Worm (Caenorhabditis elegans) whole organism, early embryonic: ENCODE results near the gene C08F11.17.

ENCODE experiments used
- B0310.2 ChIP-seq: sonication (generic microtip); optimal IDR thresholded peaks from 2 replicates; lab custom pipeline; 2016; ENCODE audit warnings: mild to moderate bottlenecking, missing genetic modification characterization, missing compliant biosample characterization
- F13C5.2 ChIP-seq: sonication (generic microtip); optimal IDR thresholded peaks from 2 replicates; lab custom pipeline; 2017; ENCODE audit warnings: mild to moderate bottlenecking, missing genetic modification characterization, inconsistent platforms, missing compliant biosample characterization
- aly-1 ChIP-seq: sonication (generic microtip); optimal IDR thresholded peaks from 2 replicates; lab custom pipeline; 2016; ENCODE audit warnings: missing genetic modification characterization, missing compliant biosample characterization
- ama-1 ChIP-seq: fragments of 150-350 bp; optimal IDR thresholded peaks from 2 replicates; lab custom pipeline; 2014
- ceh-13 ChIP-seq: fragments of 200-800 bp; sonication (Bioruptor generic); optimal IDR thresholded peaks from 2 replicates; lab custom pipeline; 2018; ENCODE audit warnings: mild to moderate bottlenecking, missing genetic modification characterization, missing compliant biosample characterization
- ceh-36 ChIP-seq: sonication (generic microtip); optimal IDR thresholded peaks from 2 replicates; lab custom pipeline; 2016; ENCODE audit warnings: missing genetic modification characterization, inconsistent platforms, missing compliant biosample characterization
- ets-7 ChIP-seq: sonication (generic microtip); optimal IDR thresholded peaks from 2 replicates; lab custom pipeline; 2016; ENCODE audit warnings: missing genotype, missing genetic modification characterization, missing compliant biosample characterization
- flt-1 ChIP-seq: fragments of 200-800 bp; sonication (Bioruptor generic); IDR thresholded peaks from 2 replicates; pipeline ENCODE4 v1.3.6; 2022; ENCODE audit warnings: missing genetic modification characterization, missing compliant biosample characterization
- hmbx-1 ChIP-seq: sonication (generic microtip); optimal IDR thresholded peaks from 2 replicates; lab custom pipeline; 2016; ENCODE audit warnings: mild to moderate bottlenecking, missing genetic modification characterization, missing compliant biosample characterization
- hmg-4 ChIP-seq: fragments of 200-800 bp; sonication (Bioruptor generic); optimal IDR thresholded peaks from 2 replicates; lab custom pipeline; 2018; ENCODE audit warnings: mild to moderate bottlenecking, missing genetic modification characterization, missing compliant biosample characterization
- hnd-1 ChIP-seq: sonication (generic microtip); optimal IDR thresholded peaks from 2 replicates; lab custom pipeline; 2016; ENCODE audit warnings: missing genetic modification characterization, missing compliant biosample characterization
- pes-1 ChIP-seq: fragments of 200-800 bp; sonication (Bioruptor generic); IDR thresholded peaks from 2 replicates; pipeline ENCODE4 v1.3.6; 2022; ENCODE audit warnings: missing genetic modification reagents, missing genetic modification characterization, missing compliant biosample characterization
- scrt-1 ChIP-seq: fragments of 200-800 bp; sonication (Bioruptor generic); IDR thresholded peaks from 2 replicates; pipeline ENCODE4 v1.3.6; 2022; ENCODE audit warnings: missing genetic modification characterization, missing compliant biosample characterization
- sea-1 ChIP-seq: fragments of 200-800 bp; sonication (Bioruptor generic); conservative IDR thresholded peaks from 2 replicates; pipeline ENCODE4 v1.3.6; 2022; ENCODE audit warnings: missing genetic modification characterization, missing compliant biosample characterization
- tbx-11 ChIP-seq: fragments of 200-800 bp; sonication (Bioruptor generic); IDR thresholded peaks from 2 replicates; pipeline ENCODE4 v1.3.6; 2022; ENCODE audit warnings: missing genetic modification characterization, missing compliant biosample characterization
- tbx-37 ChIP-seq: fragments of 200-800 bp; sonication (Bioruptor generic); conservative IDR thresholded peaks from 2 replicates; pipeline ENCODE4 v1.3.6; 2022; ENCODE audit warnings: missing genetic modification reagents, missing genetic modification characterization, missing compliant biosample characterization
- tra-4 ChIP-seq: sonication (generic microtip); optimal IDR thresholded peaks from 2 replicates; lab custom pipeline; 2017; ENCODE audit warnings: missing genetic modification characterization, missing compliant biosample characterization

C08F11.17 gene

DNA sequence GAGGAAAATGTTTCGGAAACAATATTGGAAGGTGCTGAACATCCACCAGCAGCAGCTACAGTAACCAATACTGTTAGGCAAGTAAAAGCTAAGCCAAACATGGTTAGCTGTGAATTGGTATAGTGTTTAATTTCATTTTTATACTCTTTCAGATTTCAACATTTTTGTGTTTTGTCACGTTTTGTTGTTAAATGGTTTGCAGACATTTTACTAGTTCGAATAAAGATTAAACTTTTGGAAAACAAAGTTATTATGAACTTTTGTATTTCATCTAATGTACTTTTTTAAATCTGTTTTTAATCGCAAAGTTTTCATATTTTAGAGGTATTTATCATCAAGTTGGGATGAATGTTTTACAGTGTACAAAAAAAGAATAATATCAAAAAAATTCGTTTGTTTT lies at the start of gene C08F11.17:
Gene C08F11.17, minus strand, starts transcription at position 101 of the 400 bp plus-strand sequence.
- TF ChIP-seq ceh-36 (tag; lab: Kevin White, UChicago) = no peak
- TF ChIP-seq B0310.2 (tag; lab: Kevin White, UChicago) = no peak
- no peak for TF ChIP-seq tbx-11 (GFP tag; lab: Robert Waterston, UW)
- TF ChIP-seq tra-4 (tag; lab: Kevin White, UChicago) = no peak
- TF ChIP-seq hnd-1 (tag; lab: Kevin White, UChicago) = no peak
- TF ChIP-seq pes-1 (GFP tag; lab: Robert Waterston, UW) = no peak
- TF ChIP-seq F13C5.2 (tag; lab: Kevin White, UChicago) = no peak
- TF ChIP-seq scrt-1 = no peak
- no peak for TF ChIP-seq hmg-4
- no peak for TF ChIP-seq ceh-13 (GFP tag; lab: Kevin White, UChicago)
- TF ChIP-seq tbx-37 (GFP tag; lab: Robert Waterston, UW) = no peak
- no peak for TF ChIP-seq hmbx-1 (tag; lab: Kevin White, UChicago)
- no peak for TF ChIP-seq flt-1 (GFP tag; lab: Robert Waterston, UW)
- TF ChIP-seq sea-1 (GFP tag; lab: Robert Waterston, UW) = no peak

DNA sequence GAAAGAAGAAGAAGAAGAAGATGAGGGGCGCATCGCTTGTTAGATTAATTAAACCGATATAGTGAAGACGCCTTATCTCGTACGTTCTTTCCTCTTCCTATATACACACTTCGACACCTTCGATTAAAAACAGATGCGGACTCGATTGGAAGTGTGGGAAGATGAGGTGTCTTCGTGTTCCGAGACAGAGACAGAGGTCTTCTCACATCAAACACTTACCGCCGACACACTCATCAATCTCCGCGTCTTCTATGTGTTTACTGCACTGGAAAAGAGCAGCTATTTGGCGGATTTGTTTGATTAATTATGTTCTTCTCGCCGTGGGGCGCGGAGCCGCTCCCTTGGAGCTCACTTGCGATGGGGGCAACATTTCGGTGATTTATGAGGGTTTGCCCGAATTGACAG lies 49.2 kb upstream of the C08F11.17 start:
- TF ChIP-seq hnd-1 (tag; lab: Kevin White, UChicago) (no peak), flt-1 (GFP tag; lab: Robert Waterston, UW) (no peak), tra-4 (tag; lab: Kevin White, UChicago) (no peak), scrt-1 (no peak), ets-7 (tag; lab: Kevin White, UChicago) (no peak), pes-1 (GFP tag; lab: Robert Waterston, UW) (no peak), F13C5.2 (tag; lab: Kevin White, UChicago) (no peak)

DNA sequence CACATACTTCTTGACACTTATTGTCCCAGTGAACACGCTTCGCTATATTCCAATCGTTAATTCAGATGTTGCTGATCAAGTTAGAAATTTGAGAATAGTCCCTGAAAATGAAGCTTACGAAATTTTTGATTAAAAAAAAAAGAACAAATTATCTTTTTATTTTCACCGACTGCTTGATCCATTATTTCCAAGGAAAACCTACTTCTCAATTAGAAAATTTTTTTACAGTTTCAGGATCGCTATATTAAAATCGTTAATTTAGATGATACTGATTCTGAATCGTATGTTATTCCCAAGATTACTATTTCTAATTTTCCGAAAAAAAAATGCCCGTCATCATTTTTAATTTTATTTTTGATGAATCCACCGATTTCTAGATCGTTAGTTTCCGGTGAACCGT lies 48.5 kb upstream of the C08F11.17 start, which contains the start of gene T23G4.127:
Gene T23G4.127, minus strand, starts transcription at position 101 of the 400 bp plus-strand sequence.
- TF ChIP-seq ceh-36 (tag; lab: Kevin White, UChicago) = no peak
- no peak for TF ChIP-seq aly-1 (tag; lab: Kevin White, UChicago)

DNA sequence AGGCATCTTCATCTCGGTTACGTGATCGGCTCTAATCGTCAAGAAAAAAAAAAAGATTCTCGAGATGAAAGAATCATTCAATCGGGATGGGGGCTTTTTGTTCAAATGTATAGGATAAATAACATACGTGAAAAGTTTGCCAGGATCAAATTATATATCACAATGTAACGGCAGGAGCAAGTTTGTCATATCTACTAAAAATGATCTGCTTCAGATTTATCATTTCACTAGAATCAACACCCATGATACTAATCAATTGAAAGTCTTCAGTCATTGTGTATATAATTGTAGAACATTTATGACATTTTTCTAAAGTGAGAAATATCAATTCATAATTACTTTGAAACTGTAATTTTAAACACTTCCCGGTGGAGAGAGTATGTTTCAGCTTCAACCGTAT lies 46.8 kb upstream of the C08F11.17 start:
- TF ChIP-seq scrt-1 (no peak), hmg-4 (no peak), ets-7 (tag; lab: Kevin White, UChicago) (no peak), aly-1 (tag; lab: Kevin White, UChicago) (no peak), tra-4 (tag; lab: Kevin White, UChicago) (no peak), ceh-13 (GFP tag; lab: Kevin White, UChicago) (no peak), flt-1 (GFP tag; lab: Robert Waterston, UW) (no peak), tbx-11 (GFP tag; lab: Robert Waterston, UW) (no peak), sea-1 (GFP tag; lab: Robert Waterston, UW) (no peak), tbx-37 (GFP tag; lab: Robert Waterston, UW) (no peak), F13C5.2 (tag; lab: Kevin White, UChicago) (no peak), B0310.2 (tag; lab: Kevin White, UChicago) (no peak), pes-1 (GFP tag; lab: Robert Waterston, UW) (no peak), hmbx-1 (tag; lab: Kevin White, UChicago) (no peak), hnd-1 (tag; lab: Kevin White, UChicago) (no peak), ama-1 (lab: Kevin White, UChicago) (no peak), ceh-36 (tag; lab: Kevin White, UChicago) (no peak)

DNA sequence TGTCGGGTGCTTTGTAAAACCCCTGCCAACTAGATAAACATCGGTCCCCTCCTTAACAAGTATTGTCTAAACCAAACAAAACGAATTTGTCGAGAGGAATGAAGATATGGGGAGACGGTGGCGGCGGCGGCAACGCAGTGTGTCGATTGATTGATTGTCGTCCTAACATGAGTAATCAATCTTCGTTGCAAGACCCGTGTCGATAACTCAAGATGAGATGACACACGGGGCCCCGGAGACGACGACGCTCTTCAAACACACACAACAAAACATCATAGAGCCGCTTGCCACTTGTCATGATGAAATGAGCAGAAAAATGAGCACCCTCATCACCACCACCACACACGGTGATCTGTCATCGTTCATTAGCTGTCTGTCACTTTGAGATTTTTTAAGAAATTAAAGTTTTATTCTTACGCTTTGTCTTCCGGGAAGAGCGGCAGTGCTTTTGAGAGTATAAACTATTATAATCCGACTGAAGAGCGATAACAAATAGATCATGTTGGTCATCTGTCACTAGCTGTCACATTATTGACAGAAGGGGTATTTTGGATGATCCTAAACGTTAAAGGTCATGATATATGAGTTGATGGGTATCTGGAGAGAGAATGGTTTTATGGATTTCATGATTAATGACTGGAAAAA lies 45.7 kb upstream of the C08F11.17 start:
- TF ChIP-seq ets-7 (tag; lab: Kevin White, UChicago) = no peak
- no peak for TF ChIP-seq tbx-11 (GFP tag; lab: Robert Waterston, UW)
- TF ChIP-seq ceh-13 (GFP tag; lab: Kevin White, UChicago) = no peak
- no peak for TF ChIP-seq aly-1 (tag; lab: Kevin White, UChicago)
- TF ChIP-seq tbx-37 (GFP tag; lab: Robert Waterston, UW) = no peak
- TF ChIP-seq ceh-36 (tag; lab: Kevin White, UChicago) = no peak
- no peak for TF ChIP-seq scrt-1
- TF ChIP-seq hmbx-1 (tag; lab: Kevin White, UChicago) = no peak
- TF ChIP-seq flt-1 (GFP tag; lab: Robert Waterston, UW) = no peak
- TF ChIP-seq pes-1 (GFP tag; lab: Robert Waterston, UW) = no peak
- no peak for TF ChIP-seq F13C5.2 (tag; lab: Kevin White, UChicago)
- TF ChIP-seq hmg-4 = no peak
- TF ChIP-seq ama-1 (lab: Kevin White, UChicago) = no peak
- no peak for TF ChIP-seq B0310.2 (tag; lab: Kevin White, UChicago)

DNA sequence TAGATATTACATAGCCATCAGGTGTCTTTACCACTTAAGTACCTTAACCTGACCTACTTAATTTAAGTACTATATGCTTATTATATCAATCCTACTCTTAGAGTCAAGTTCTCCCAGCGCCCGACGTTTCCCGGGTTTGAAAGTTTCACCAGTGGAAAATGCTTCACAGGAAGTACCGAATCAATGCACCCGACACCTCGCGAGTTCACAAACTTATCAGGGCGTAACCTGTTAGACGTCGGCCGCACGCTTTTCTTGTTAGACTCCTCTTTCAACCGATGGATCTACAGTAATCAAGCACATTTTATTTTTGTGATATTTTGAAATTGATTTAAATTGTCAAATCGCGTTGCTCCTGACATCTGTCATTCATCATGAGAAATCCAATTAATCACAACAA lies 45.2 kb upstream of the C08F11.17 start:
- no peak for TF ChIP-seq scrt-1
- no peak for TF ChIP-seq tbx-37 (GFP tag; lab: Robert Waterston, UW)
- no peak for TF ChIP-seq sea-1 (GFP tag; lab: Robert Waterston, UW)

- TF ChIP-seq tra-4 (tag; lab: Kevin White, UChicago) = no peak
- TF ChIP-seq hnd-1 (tag; lab: Kevin White, UChicago) = no peak
- TF ChIP-seq tbx-11 (GFP tag; lab: Robert Waterston, UW) = no peak
- TF ChIP-seq ets-7 (tag; lab: Kevin White, UChicago) = no peak
- TF ChIP-seq aly-1 (tag; lab: Kevin White, UChicago) = no peak
- no peak for TF ChIP-seq ama-1 (lab: Kevin White, UChicago)
- TF ChIP-seq scrt-1 = no peak
- no peak for TF ChIP-seq F13C5.2 (tag; lab: Kevin White, UChicago)
- TF ChIP-seq ceh-36 (tag; lab: Kevin White, UChicago) = no peak
- TF ChIP-seq B0310.2 (tag; lab: Kevin White, UChicago) = no peak
- no peak for TF ChIP-seq ceh-13 (GFP tag; lab: Kevin White, UChicago)
- TF ChIP-seq sea-1 (GFP tag; lab: Robert Waterston, UW) = no peak
- TF ChIP-seq tbx-37 (GFP tag; lab: Robert Waterston, UW) = no peak
- TF ChIP-seq hmg-4 = no peak
- no peak for TF ChIP-seq pes-1 (GFP tag; lab: Robert Waterston, UW)
- TF ChIP-seq hmbx-1 (tag; lab: Kevin White, UChicago) = no peak
- no peak for TF ChIP-seq flt-1 (GFP tag; lab: Robert Waterston, UW)
These were observed 44.5 kb upstream of the C08F11.17 start for ce11 chrIV:13694600-13694999.
